Worm (Caenorhabditis elegans) whole organism, late embryonic: ENCODE measurements around the gene VY10G11R.1.
"Not testable (repeated sequence)": the region's sequence is repeated elsewhere in the genome, so short reads cannot be mapped to it uniquely, and the experiment has no call there.

ENCODE experiments used
- K02D7.2 ChIP-seq: sonication (generic microtip); optimal IDR thresholded peaks from 2 replicates; lab custom pipeline; 2017; ENCODE audit warnings: mild to moderate bottlenecking, missing genetic modification characterization, missing compliant biosample characterization
- K09A11.1 ChIP-seq: sonication (generic microtip); optimal IDR thresholded peaks from 2 replicates; lab custom pipeline; 2017; ENCODE audit warnings: antibody characterized with exemption, mild to moderate bottlenecking, missing genetic modification characterization, missing compliant biosample characterization; ENCODE audit not compliant: insufficient read depth
- ama-1 ChIP-seq: fragments of 150-350 bp; optimal IDR thresholded peaks from 2 replicates; lab custom pipeline; 2014
- ceh-22 ChIP-seq: sonication (generic microtip); optimal IDR thresholded peaks from 2 replicates; lab custom pipeline; 2017; ENCODE audit warnings: missing biosample characterization, missing genetic modification characterization
- ceh-9 ChIP-seq: sonication (generic microtip); optimal IDR thresholded peaks from 2 replicates; lab custom pipeline; 2016; ENCODE audit warnings: mild to moderate bottlenecking, missing genetic modification characterization, inconsistent platforms, missing compliant biosample characterization
- che-1 ChIP-seq: sonication (generic microtip); optimal IDR thresholded peaks from 2 replicates; lab custom pipeline; 2016; ENCODE audit warnings: mild to moderate bottlenecking, missing genetic modification characterization, missing compliant biosample characterization
- elt-4 ChIP-seq: sonication (generic microtip); optimal IDR thresholded peaks from 2 replicates; lab custom pipeline; 2016; ENCODE audit warnings: missing genetic modification characterization, missing compliant biosample characterization
- madf-2 ChIP-seq: sonication (generic microtip); optimal IDR thresholded peaks from 2 replicates; lab custom pipeline; 2017; ENCODE audit warnings: missing genetic modification characterization, missing compliant biosample characterization
- odd-2 ChIP-seq: sonication (generic microtip); optimal IDR thresholded peaks from 2 replicates; lab custom pipeline; 2017; ENCODE audit warnings: antibody characterized with exemption, mild to moderate bottlenecking, missing genetic modification characterization, missing compliant biosample characterization
- pha-4 ChIP-seq: fragments of 150-350 bp; optimal IDR thresholded peaks from 2 replicates; lab custom pipeline; 2018; ENCODE audit warnings: missing biosample characterization, missing genetic modification reagents, missing genetic modification characterization
- unc-55 ChIP-seq: sonication (generic microtip); optimal IDR thresholded peaks from 2 replicates; lab custom pipeline; 2017; ENCODE audit warnings: missing biosample characterization, missing genetic modification reagents, missing genetic modification characterization

DNA sequence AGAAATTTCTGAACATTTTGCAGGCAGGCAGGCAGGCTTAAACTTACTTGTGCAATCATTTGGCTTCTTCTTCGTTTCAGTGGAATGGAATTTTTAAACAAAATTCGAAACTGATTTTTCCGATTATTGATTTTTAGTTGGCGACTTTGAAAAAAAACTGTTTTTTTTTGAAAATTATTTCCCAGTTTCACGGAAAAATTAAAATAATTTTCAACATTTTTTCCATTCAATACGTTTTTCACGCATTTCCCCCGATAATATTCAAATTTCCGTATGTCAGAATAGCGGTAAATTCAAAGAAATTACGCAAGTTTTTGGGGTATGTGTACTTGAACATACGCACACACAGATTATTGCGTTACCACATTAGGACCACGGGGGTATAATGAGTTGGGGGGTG is at the start of gene VY10G11R.1:
- TF ChIP-seq ceh-9 (tag; lab: Kevin White, UChicago); che-1; ama-1 (lab: Kevin White, UChicago); odd-2 (tag; lab: Kevin White, UChicago); pha-4 (tag; lab: Kevin White, UChicago); ceh-22 (tag; lab: Kevin White, UChicago); K09A11.1 (tag; lab: Kevin White, UChicago); madf-2 (tag; lab: Kevin White, UChicago); K02D7.2 (tag; lab: Kevin White, UChicago); elt-4 (tag; lab: Kevin White, UChicago); unc-55 (GFP tag; lab: Kevin White, UChicago): not testable (repeated sequence)
